Fruit fly (Drosophila melanogaster) S2 (cell line): ENCODE data around the gene Amacr.

ENCODE experiments used
- CG8478 ChIP-seq: fragments of >200 bp; optimal IDR thresholded peaks from 2 replicates; lab custom pipeline; 2018
- CTCF ChIP-seq, 2 experiments: fragments of >200 bp; optimal IDR thresholded peaks; 2 replicates each; lab custom pipeline; 2018

DNA sequence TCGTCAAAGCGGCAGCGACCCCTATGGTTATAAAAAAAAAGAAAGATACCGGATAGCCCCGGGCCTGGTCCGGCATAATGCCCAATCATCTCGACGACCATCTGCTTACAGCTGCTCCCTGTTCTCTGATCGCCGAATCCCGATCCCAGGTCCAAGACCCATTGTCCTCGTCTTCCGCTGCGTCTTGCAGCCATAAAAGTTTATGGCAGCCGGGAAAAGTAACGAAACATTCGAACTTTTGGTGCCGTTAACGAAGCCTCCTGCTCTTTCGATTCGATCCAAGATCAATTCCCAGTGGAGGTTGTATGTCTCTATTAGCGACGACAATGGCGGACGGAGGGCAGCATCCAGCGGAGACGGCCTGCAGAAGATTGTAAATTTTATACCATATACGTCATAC is 33.2 kb upstream of the Amacr start:
- TF ChIP-seq CG8478, result no peak
- TF ChIP-seq CTCF (optimal IDR thresholded peaks at IDR 0.05; lab: Kevin White, UChicago), result no peak
